Worm (Caenorhabditis elegans): ENCODE data around the gene K07F5.12.

DNA sequence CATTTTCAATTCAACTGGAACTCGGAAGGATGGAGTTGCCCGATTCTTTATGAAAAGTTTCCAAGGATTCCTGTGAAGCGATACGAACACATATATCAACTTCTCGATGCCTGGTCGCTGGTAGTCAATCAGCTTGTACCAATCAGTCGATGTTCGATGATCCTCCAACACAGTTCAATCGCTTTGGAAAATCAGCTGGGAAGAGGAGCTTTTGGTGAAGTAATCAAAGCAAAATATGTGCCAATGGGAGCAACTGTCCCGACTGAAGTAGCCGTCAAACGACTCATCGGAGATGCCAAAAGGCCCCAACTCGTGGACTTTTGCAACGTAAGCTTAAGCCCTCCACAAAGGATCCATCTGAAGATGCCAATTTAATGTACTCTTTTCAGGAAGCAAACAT is 22.5 kb upstream of the K07F5.12 start:
- TF ChIP-seq ZK546.5 (tag; optimal IDR thresholded peaks at IDR 0.05) (no peak), ztf-11 (tag; optimal IDR thresholded peaks at IDR 0.05) (no peak), nhr-237 (tag; optimal IDR thresholded peaks at IDR 0.05) (no peak), lin-39 (tag; optimal IDR thresholded peaks at IDR 0.05) (no peak), snpc-4 (tag; optimal IDR thresholded peaks at IDR 0.05) (no peak), nhr-11 (tag; optimal IDR thresholded peaks at IDR 0.05) (no peak), unc-62 (GFP tag; optimal IDR thresholded peaks at IDR 0.05) (no peak), nhr-76 (tag; optimal IDR thresholded peaks at IDR 0.05) (no peak), ceh-82 (tag; optimal IDR thresholded peaks at IDR 0.05) (no peak), nhr-23 (tag; optimal IDR thresholded peaks at IDR 0.05) (no peak)
